Worm (Caenorhabditis elegans): Measurements from ENCODE around the gene cht-3.

Gene cht-3

DNA sequence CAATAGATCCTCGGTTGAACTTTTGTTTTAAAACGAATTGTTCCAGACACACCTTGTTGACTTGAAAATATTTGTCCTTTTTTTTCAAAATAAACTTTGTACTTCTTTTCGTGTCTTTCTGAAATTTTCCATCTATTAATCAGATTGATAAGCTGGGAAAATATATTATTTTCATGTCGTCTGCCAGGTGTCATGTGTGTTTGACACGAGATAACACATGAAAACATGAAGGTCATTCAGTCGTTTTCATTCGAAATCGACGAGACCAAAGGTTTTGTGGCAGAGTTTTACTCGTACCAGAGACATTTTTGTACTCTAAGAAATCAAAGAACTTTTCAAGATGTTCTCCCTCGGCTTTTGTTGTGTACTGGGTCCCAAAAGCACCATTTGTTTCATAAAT is 17.2 kb downstream of the cht-3 start (continued):
- no peak for TF ChIP-seq ces-1 (GFP tag; optimal IDR thresholded peaks at IDR 0.05)
- TF ChIP-seq F10B5.3 (tag; optimal IDR thresholded peaks at IDR 0.05): no peak
- no peak for TF ChIP-seq Y75B8A.6 (GFP tag; IDR thresholded peaks at IDR 0.05)
- no peak for TF ChIP-seq ceh-28 (tag; optimal IDR thresholded peaks at IDR 0.05)
- TF ChIP-seq Y5F2A.4 (GFP tag; optimal IDR thresholded peaks at IDR 0.05): no peak
- no peak for TF ChIP-seq ceh-32 (tag; optimal IDR thresholded peaks at IDR 0.05; ENCODE audit: poor library complexity)
- TF ChIP-seq daf-12 (tag; optimal IDR thresholded peaks at IDR 0.05): no peak
- peak; percentile 81 for TF ChIP-seq nhr-28 (tag; optimal IDR thresholded peaks at IDR 0.05)
- no peak for TF ChIP-seq jun-1 (tag; optimal IDR thresholded peaks at IDR 0.05)
- TF ChIP-seq ztf-11 (tag; optimal IDR thresholded peaks at IDR 0.05): no peak
- no peak for TF ChIP-seq tra-1 (GFP tag; IDR thresholded peaks at IDR 0.05)
- no peak for TF ChIP-seq saeg-2 (GFP tag; IDR thresholded peaks at IDR 0.05)
- TF ChIP-seq unc-39 (tag; optimal IDR thresholded peaks at IDR 0.05): no peak
- TF ChIP-seq dmd-6 (GFP tag; IDR thresholded peaks at IDR 0.05): peak; percentile 91
- no peak for TF ChIP-seq rbr-2 (tag; optimal IDR thresholded peaks at IDR 0.05)
- TF ChIP-seq nhr-48 (tag; optimal IDR thresholded peaks at IDR 0.05): peak; percentile 50

DNA sequence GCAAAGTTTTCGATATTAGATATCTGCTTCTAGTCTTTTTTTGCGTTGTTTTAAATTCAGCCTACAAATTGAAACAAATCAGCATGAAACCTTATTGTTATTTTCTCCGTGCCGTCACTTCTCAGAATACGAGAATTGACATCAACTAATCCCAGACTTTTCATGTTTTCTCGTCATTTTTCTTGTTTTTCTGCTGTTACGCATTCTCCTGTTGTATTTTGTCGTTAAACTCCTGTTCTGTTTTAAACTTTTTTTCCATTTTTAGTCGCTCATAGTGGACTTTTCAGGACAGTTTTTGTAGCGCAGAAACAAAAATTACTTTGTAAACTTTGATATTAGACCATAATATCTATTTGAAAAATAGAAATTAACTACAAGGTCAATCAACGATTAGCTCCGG is 18.8 kb downstream of the cht-3 start:
- TF ChIP-seq unc-62 (GFP tag; optimal IDR thresholded peaks at IDR 0.05 in 1 of 2) (peak in 1 of 2 experiments; percentile 61), unc-62 (tag; optimal IDR thresholded peaks at IDR 0.05) (no peak), lin-1 (GFP tag; IDR thresholded peaks at IDR 0.05) (no peak)

DNA sequence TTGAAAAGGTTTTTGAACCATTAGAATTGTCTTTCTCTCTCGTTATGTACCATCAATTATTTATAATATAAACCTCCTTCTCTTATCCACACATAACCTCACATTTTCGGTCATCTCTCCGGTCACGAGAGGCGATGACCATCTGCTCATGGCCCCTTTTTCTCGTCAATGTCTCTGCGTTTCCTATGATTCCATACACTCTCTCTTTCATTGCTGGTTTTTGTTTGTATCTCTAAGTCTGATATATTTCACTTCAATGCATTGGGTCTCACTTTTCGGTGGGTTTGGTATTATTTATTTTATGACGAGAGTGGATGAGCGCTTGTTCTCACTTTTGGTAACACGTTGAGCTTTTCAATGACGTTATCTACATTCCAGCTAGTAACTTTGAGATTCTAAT is 19.6 kb downstream of the cht-3 start:
- no peak for TF ChIP-seq F37D6.2 (tag; optimal IDR thresholded peaks at IDR 0.05)
- TF ChIP-seq egl-27 (tag; optimal IDR thresholded peaks at IDR 0.05): no peak
- TF ChIP-seq lin-15B (tag; optimal IDR thresholded peaks at IDR 0.05): no peak
- peak; percentile 17 for TF ChIP-seq ztf-7 (tag; optimal IDR thresholded peaks at IDR 0.05)
- no peak for TF ChIP-seq F26F4.8 (GFP tag; conservative IDR thresholded peaks at IDR 0.05)
- no peak for TF ChIP-seq egl-43 (GFP tag; IDR thresholded peaks at IDR 0.05)
- no peak for TF ChIP-seq T26A8.4 (GFP tag; IDR thresholded peaks at IDR 0.05)
- TF ChIP-seq dmd-8 (GFP tag; IDR thresholded peaks at IDR 0.05): no peak
- peak; percentile 57; the same call in 1 of the 2 replicates for TF ChIP-seq hmg-1.1 (GFP tag; IDR thresholded peaks at IDR 0.05)
- no peak for TF ChIP-seq ZK337.2 (GFP tag; IDR thresholded peaks at IDR 0.05)
- TF ChIP-seq duxl-1 (tag; optimal IDR thresholded peaks at IDR 0.05; ENCODE audit: poor library complexity): peak; percentile 44
- TF ChIP-seq mdl-1 (tag; optimal IDR thresholded peaks at IDR 0.05): peak; percentile 13 to 74
- TF ChIP-seq unc-130 (GFP tag; optimal IDR thresholded peaks at IDR 0.05): no peak
- TF ChIP-seq ceh-20 (GFP tag; IDR thresholded peaks at IDR 0.05): no peak
- TF ChIP-seq lin-38 (GFP tag; IDR thresholded peaks at IDR 0.05): no peak
- TF ChIP-seq D1046.2 (GFP tag; IDR thresholded peaks at IDR 0.05): no peak
- no peak for TF ChIP-seq daf-16 (GFP tag; optimal IDR thresholded peaks at IDR 0.05)
- TF ChIP-seq daf-16 (tag; optimal IDR thresholded peaks at IDR 0.05): peak; percentile 10
- TF ChIP-seq nhr-10 (tag; optimal IDR thresholded peaks at IDR 0.05): no peak
- TF ChIP-seq tag-97 (GFP tag; IDR thresholded peaks at IDR 0.05): no peak
- peak; percentile 14 for TF ChIP-seq mxl-3 (GFP tag; optimal IDR thresholded peaks at IDR 0.05)
- TF ChIP-seq pqm-1 (tag; optimal IDR thresholded peaks at IDR 0.05): no peak
- no peak for TF ChIP-seq arid-1 (GFP tag; conservative IDR thresholded peaks at IDR 0.05)
- TF ChIP-seq lin-1 (GFP tag; IDR thresholded peaks at IDR 0.05): no peak
- no peak for TF ChIP-seq Y75B8A.6 (GFP tag; IDR thresholded peaks at IDR 0.05)
- no peak for TF ChIP-seq fkh-10 (GFP tag; optimal IDR thresholded peaks at IDR 0.05)
- no peak for TF ChIP-seq Y5F2A.4 (GFP tag; optimal IDR thresholded peaks at IDR 0.05)
- no peak for TF ChIP-seq vab-7 (GFP tag; IDR thresholded peaks at IDR 0.05)
- no peak for TF ChIP-seq snpc-4 (tag; optimal IDR thresholded peaks at IDR 0.05)
- no peak for TF ChIP-seq daf-19 (GFP tag; conservative IDR thresholded peaks at IDR 0.05)
- no peak for TF ChIP-seq dmd-9 (GFP tag; IDR thresholded peaks at IDR 0.05)
- no peak for TF ChIP-seq unc-62 (GFP tag; optimal IDR thresholded peaks at IDR 0.05 in 1 of 2)
- TF ChIP-seq unc-62 (tag; optimal IDR thresholded peaks at IDR 0.05): no peak
- TF ChIP-seq nhr-102 (tag; optimal IDR thresholded peaks at IDR 0.05): no peak
- no peak for TF ChIP-seq mdt-29 (GFP tag; IDR thresholded peaks at IDR 0.05)
- TF ChIP-seq snpc-1.2 (GFP tag; IDR thresholded peaks at IDR 0.05): no peak
